Worm (Caenorhabditis elegans) whole organism, young adult: Measurements from ENCODE around the gene F59A1.18.

Source experiments
- B0035.1 ChIP-seq: sonication (generic microtip); optimal IDR thresholded peaks from 2 replicates; lab custom pipeline; 2016; ENCODE audit warnings: missing genetic modification characterization, mild to moderate bottlenecking, missing compliant biosample characterization, missing genotype, missing genetic modification reagents
- B0261.1 ChIP-seq: sonication (generic microtip); optimal IDR thresholded peaks from 2 replicates; lab custom pipeline; 2016; ENCODE audit warnings: mild to moderate bottlenecking, missing genetic modification characterization, moderate library complexity, missing compliant biosample characterization
- B0336.3 ChIP-seq: fragments of 200-800 bp; sonication (Bioruptor generic); IDR thresholded peaks from 2 replicates; pipeline ENCODE4 v1.3.6; 2022; ENCODE audit warnings: missing genetic modification characterization, missing compliant biosample characterization
- D2030.7 ChIP-seq: fragments of 200-800 bp; sonication (Bioruptor generic); IDR thresholded peaks from 2 replicates; pipeline ENCODE4 v1.3.6; 2022; ENCODE audit warnings: missing genetic modification reagents, missing genetic modification characterization, missing compliant biosample characterization
- F10E7.11 ChIP-seq: sonication (generic microtip); optimal IDR thresholded peaks from 2 replicates; lab custom pipeline; 2017; ENCODE audit warnings: mild to moderate bottlenecking, missing genetic modification characterization, moderate library complexity, missing compliant biosample characterization
- F52B5.7 ChIP-seq: sonication (generic microtip); optimal IDR thresholded peaks from 2 replicates; lab custom pipeline; 2016; ENCODE audit warnings: mild to moderate bottlenecking, missing genetic modification characterization, missing compliant biosample characterization
- F57A8.1 ChIP-seq: fragments of 200-800 bp; sonication (Bioruptor generic); optimal IDR thresholded peaks from 2 replicates; lab custom pipeline; 2018; ENCODE audit warnings: mild to moderate bottlenecking, missing genetic modification characterization, moderate library complexity, missing compliant biosample characterization
- Y53F4B.3 ChIP-seq: fragments of 200-800 bp; sonication (Bioruptor generic); IDR thresholded peaks from 2 replicates; pipeline ENCODE4 v1.3.6; 2022; ENCODE audit warnings: missing genetic modification reagents, missing genetic modification characterization, missing compliant biosample characterization
- Y79H2A.3 ChIP-seq: fragments of 200-800 bp; sonication (Bioruptor generic); conservative IDR thresholded peaks from 2 replicates; pipeline ENCODE4 v1.3.6; 2022; ENCODE audit warnings: missing genetic modification reagents, missing genetic modification characterization, missing compliant biosample characterization
- athp-1 ChIP-seq: sonication (generic microtip); optimal IDR thresholded peaks from 2 replicates; lab custom pipeline; 2017; ENCODE audit warnings: mild to moderate bottlenecking, missing genetic modification characterization, missing compliant biosample characterization
- attf-5 ChIP-seq: fragments of 200-800 bp; sonication (Bioruptor generic); optimal IDR thresholded peaks from 2 replicates; lab custom pipeline; 2018; ENCODE audit warnings: mild to moderate bottlenecking, missing genetic modification characterization, missing compliant biosample characterization
- attf-6 ChIP-seq: fragments of 200-800 bp; sonication (Bioruptor generic); IDR thresholded peaks from 2 replicates; pipeline ENCODE4 v1.3.6; 2022; ENCODE audit warnings: missing genetic modification reagents, missing genetic modification characterization, missing compliant biosample characterization
- ceh-91 ChIP-seq: fragments of 200-800 bp; sonication (Bioruptor generic); IDR thresholded peaks from 2 replicates; pipeline ENCODE4 v1.3.6; 2022; ENCODE audit warnings: missing genetic modification reagents, missing genetic modification characterization, missing compliant biosample characterization
- die-1 ChIP-seq: sonication (generic microtip); optimal IDR thresholded peaks from 2 replicates; lab custom pipeline; 2016; ENCODE audit warnings: missing genotype, mild to moderate bottlenecking, missing genetic modification characterization, missing compliant biosample characterization
- him-1 ChIP-seq: sonication (generic microtip); optimal IDR thresholded peaks from 2 replicates; lab custom pipeline; 2016; ENCODE audit warnings: missing genotype, missing genetic modification reagents, missing genetic modification characterization, missing compliant biosample characterization
- hlh-12 ChIP-seq: sonication (generic microtip); optimal IDR thresholded peaks from 2 replicates; lab custom pipeline; 2016; ENCODE audit warnings: missing genetic modification characterization, missing compliant biosample characterization
- hmg-1.2 ChIP-seq: fragments of 200-800 bp; sonication (Bioruptor generic); IDR thresholded peaks from 2 replicates; pipeline ENCODE4 v1.3.6; 2022; ENCODE audit warnings: missing genetic modification reagents, missing genetic modification characterization, missing compliant biosample characterization
- let-607 ChIP-seq, 2 experiments: fragments of 200-800 bp in 1 of 2; sonication (Bioruptor generic) in 1 of 2; sonication (generic microtip) in 1 of 2; optimal IDR thresholded peaks; 2 replicates each; lab custom pipeline; 2016 to 2018; ENCODE audit warnings: mild to moderate bottlenecking in 2 of 2, missing compliant biosample characterization in 2 of 2, missing genetic modification characterization in 2 of 2, moderate library complexity in 2 of 2, missing genotype in 1 of 2
- lin-26 ChIP-seq: fragments of 200-800 bp; sonication (Bioruptor generic); IDR thresholded peaks from 2 replicates; pipeline ENCODE4 v1.3.6; 2022; ENCODE audit warnings: missing genetic modification reagents, missing genetic modification characterization, missing compliant biosample characterization
- lsl-1 ChIP-seq: fragments of 200-800 bp; sonication (Bioruptor generic); optimal IDR thresholded peaks from 2 replicates; lab custom pipeline; 2018; ENCODE audit warnings: mild to moderate bottlenecking, missing genetic modification characterization, moderate library complexity, missing compliant biosample characterization
- madf-3 ChIP-seq: fragments of 200-800 bp; sonication (Bioruptor generic); IDR thresholded peaks from 2 replicates; pipeline ENCODE4 v1.3.6; 2022; ENCODE audit warnings: missing genetic modification reagents, missing genetic modification characterization, missing compliant biosample characterization
- madf-6 ChIP-seq: fragments of 200-800 bp; sonication (Bioruptor generic); IDR thresholded peaks from 2 replicates; pipeline ENCODE4 v1.3.6; 2022; ENCODE audit warnings: missing genetic modification reagents, missing genetic modification characterization, missing compliant biosample characterization
- mes-4 ChIP-seq: sonication (generic microtip); optimal IDR thresholded peaks from 2 replicates; lab custom pipeline; 2016; ENCODE audit warnings: missing genotype, missing genetic modification characterization, missing compliant biosample characterization
- nfyb-1 ChIP-seq: fragments of 200-800 bp; sonication (Bioruptor generic); IDR thresholded peaks from 2 replicates; pipeline ENCODE4 v1.3.6; 2022; ENCODE audit warnings: missing genetic modification reagents, missing genetic modification characterization, missing compliant biosample characterization
- nhr-120 ChIP-seq: fragments of 200-800 bp; sonication (Bioruptor generic); IDR thresholded peaks from 2 replicates; pipeline ENCODE4 v1.3.6; 2022; ENCODE audit warnings: missing genetic modification characterization, missing compliant biosample characterization
- nhr-27 ChIP-seq: fragments of 200-800 bp; sonication (Bioruptor generic); optimal IDR thresholded peaks from 2 replicates; lab custom pipeline; 2018; ENCODE audit warnings: mild to moderate bottlenecking, missing genetic modification characterization, moderate library complexity, missing compliant biosample characterization
- nhr-90 ChIP-seq: sonication (generic microtip); optimal IDR thresholded peaks from 2 replicates; lab custom pipeline; 2016; ENCODE audit warnings: missing genotype, mild to moderate bottlenecking, missing genetic modification characterization, missing compliant biosample characterization
- pbrm-1 ChIP-seq: fragments of 200-800 bp; sonication (Bioruptor generic); IDR thresholded peaks from 2 replicates; pipeline ENCODE4 v1.3.6; 2022; ENCODE audit warnings: missing genetic modification reagents, missing genetic modification characterization, missing compliant biosample characterization
- rec-8 ChIP-seq, 2 experiments: sonication (generic microtip); optimal IDR thresholded peaks; 2 replicates each; lab custom pipeline; 2016; ENCODE audit warnings: mild to moderate bottlenecking in 2 of 2, missing genetic modification characterization in 2 of 2, missing genetic modification reagents in 2 of 2, missing genotype in 2 of 2, missing biosample characterization in 1 of 2, missing compliant biosample characterization in 1 of 2, moderate library complexity in 1 of 2
- rpc-1 ChIP-seq, 2 experiments: fragments of 150-350 bp in 1 of 2; sonication (generic microtip) in 1 of 2; optimal IDR thresholded peaks; 2 replicates each; lab custom pipeline; 2014 to 2018; ENCODE audit warnings: missing biosample characterization in 1 of 2, missing genetic modification characterization in 1 of 2, missing genetic modification reagents in 1 of 2, missing genotype in 1 of 2
- snpc-1.1 ChIP-seq: sonication (generic microtip); optimal IDR thresholded peaks from 2 replicates; lab custom pipeline; 2017; ENCODE audit warnings: missing genetic modification characterization, mild to moderate bottlenecking, missing compliant biosample characterization, antibody characterized with exemption, moderate library complexity, missing genotype, missing genetic modification reagents; ENCODE audit not compliant: insufficient read depth
- tbp1 ChIP-seq: fragments of 200-800 bp; sonication (Bioruptor generic); optimal IDR thresholded peaks from 2 replicates; lab custom pipeline; 2018; ENCODE audit warnings: mild to moderate bottlenecking, missing genetic modification characterization, missing compliant biosample characterization
- ztf-18 ChIP-seq: sonication (generic microtip); optimal IDR thresholded peaks from 2 replicates; lab custom pipeline; 2016; ENCODE audit warnings: missing genotype, mild to moderate bottlenecking, missing genetic modification characterization, missing compliant biosample characterization
- ztf-25 ChIP-seq: fragments of 200-800 bp; sonication (Bioruptor generic); IDR thresholded peaks from 2 replicates; pipeline ENCODE4 v1.3.6; 2022; ENCODE audit warnings: missing genetic modification reagents, missing genetic modification characterization, missing compliant biosample characterization
- ztf-28 ChIP-seq: fragments of 200-800 bp; sonication (Bioruptor generic); IDR thresholded peaks from 2 replicates; pipeline ENCODE4 v1.3.6; 2022; ENCODE audit warnings: missing genetic modification reagents, missing genetic modification characterization, missing compliant biosample characterization

Gene F59A1.18

DNA sequence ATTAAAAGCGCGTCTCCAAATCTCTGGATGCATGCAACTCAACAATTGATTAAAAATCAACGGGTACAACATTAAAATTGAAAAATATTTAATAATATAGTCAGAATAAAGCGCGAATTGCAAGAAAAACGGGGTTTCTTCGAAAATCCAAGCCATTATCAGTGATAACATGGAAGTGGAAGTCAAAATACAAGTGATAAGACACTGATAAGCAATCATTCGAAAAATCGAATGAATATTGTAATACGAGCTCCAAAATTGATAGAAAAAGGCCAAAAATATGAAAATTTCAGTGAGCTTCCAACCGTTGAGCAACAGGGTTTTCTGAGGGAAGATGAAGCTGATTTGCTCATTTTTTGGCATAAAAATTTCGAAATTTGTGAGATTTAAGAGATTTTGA, 7.5 kb upstream of the F59A1.18 start:
- TF ChIP-seq ztf-28 (no peak), F52B5.7 (tag; lab: Kevin White, UChicago) (no peak), F10E7.11 (no peak)

- TF ChIP-seq B0336.3 (GFP tag; lab: Robert Waterston, UW): no peak
- TF ChIP-seq nhr-90 (tag; lab: Kevin White, UChicago): no peak
- no peak for TF ChIP-seq nhr-27 (tag; lab: Kevin White, UChicago)
- no peak for TF ChIP-seq athp-1 (tag; lab: Kevin White, UChicago)
- TF ChIP-seq mes-4 (tag; lab: Kevin White, UChicago): no peak
- TF ChIP-seq nhr-120 (GFP tag; lab: Robert Waterston, UW): no peak
- no peak for TF ChIP-seq B0035.1 (tag; lab: Kevin White, UChicago)
- no peak for TF ChIP-seq let-607 (tag; optimal IDR thresholded peaks at IDR 0.05; lab: Kevin White, UChicago)
- TF ChIP-seq nfyb-1 (GFP tag; lab: Robert Waterston, UW): no peak
- no peak for TF ChIP-seq die-1 (tag; lab: Kevin White, UChicago)
- no peak for TF ChIP-seq F57A8.1 (GFP tag; lab: Kevin White, UChicago)
- TF ChIP-seq snpc-1.1 (tag; lab: Kevin White, UChicago): no peak
- TF ChIP-seq madf-3: no peak
- TF ChIP-seq ceh-91: no peak
- TF ChIP-seq Y79H2A.3 (GFP tag; lab: Robert Waterston, UW): no peak
- no peak for TF ChIP-seq pbrm-1
- TF ChIP-seq attf-5 (GFP tag; lab: Kevin White, UChicago): no peak
Observed at ce11 chrV:17690922-17691321, 4.2 kb upstream of the F59A1.18 start, which contains the start of gene F59A1.13. F59A1.13 (minus strand) TSS chrV:17691022.

DNA sequence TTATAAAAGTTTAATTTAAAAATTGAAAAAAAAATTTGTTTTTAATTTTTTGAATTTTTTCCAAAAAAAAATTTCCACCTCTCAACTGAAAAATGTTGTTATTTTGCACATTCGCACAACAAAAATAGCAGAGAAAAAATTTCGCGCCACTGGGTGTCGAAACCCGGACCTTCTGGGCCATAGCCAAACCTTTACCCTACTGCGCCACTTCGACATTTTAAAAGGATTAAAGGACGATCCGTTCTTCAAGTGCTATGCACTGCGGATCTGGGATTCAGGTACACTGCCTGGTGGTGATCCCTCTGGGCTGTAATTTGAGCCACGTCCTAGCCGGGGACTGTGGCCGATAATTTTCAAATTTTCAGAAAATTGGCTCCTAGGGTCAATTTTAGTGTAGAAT, 646 bp upstream of the F59A1.18 start:
- peak; percentile 52 for TF ChIP-seq rpc-1 (optimal IDR thresholded peaks at IDR 0.05; lab: Kevin White, UChicago)
- peak; percentile 84 for TF ChIP-seq rpc-1 (tag; optimal IDR thresholded peaks at IDR 0.05; lab: Kevin White, UChicago)
- 0 out of 2 replicates have a peak, but pooled peaks have one; percentile 21 for TF ChIP-seq D2030.7 (GFP tag; lab: Robert Waterston, UW)
- TF ChIP-seq B0261.1: peak; percentile 65
- peak; percentile 29 for TF ChIP-seq athp-1 (tag; lab: Kevin White, UChicago)
- TF ChIP-seq ztf-18 (tag; lab: Kevin White, UChicago): peak; percentile 35
- 0 out of 2 replicates have a peak, but pooled peaks have one; percentile 44 for TF ChIP-seq madf-3
- peak; percentile 84 for TF ChIP-seq tbp1 (GFP tag; lab: Kevin White, UChicago)
- peak; percentile 59 for TF ChIP-seq hlh-12 (tag; lab: Kevin White, UChicago)
- peak; percentile 86 for TF ChIP-seq attf-6
- peak; percentile 43; the same call in 1 of the 2 replicates for TF ChIP-seq ztf-25 (GFP tag; lab: Robert Waterston, UW)
- TF ChIP-seq him-1: peak; percentile 6
- TF ChIP-seq rec-8 (tag; optimal IDR thresholded peaks at IDR 0.05; lab: Kevin White, UChicago): peak in 1 of 2 experiments; percentile 11
- TF ChIP-seq Y53F4B.3 (GFP tag; lab: Robert Waterston, UW): 0 out of 2 replicates have a peak, but pooled peaks have one; percentile 30
- peak; percentile 76 for TF ChIP-seq die-1 (tag; lab: Kevin White, UChicago)
- TF ChIP-seq lsl-1 (GFP tag; lab: Kevin White, UChicago): peak; percentile 19
- TF ChIP-seq pbrm-1: peak; percentile 40; the same call in 1 of the 2 replicates
- TF ChIP-seq madf-6 (GFP tag; lab: Robert Waterston, UW): peak; percentile 38; the same call in 1 of the 2 replicates
- peak; percentile 36 for TF ChIP-seq hmg-1.2
- TF ChIP-seq nhr-90 (tag; lab: Kevin White, UChicago): peak; percentile 22
- peak; percentile 88 for TF ChIP-seq lin-26 (GFP tag; lab: Robert Waterston, UW)
